Worm (Caenorhabditis elegans) whole organism, L3 larva: ENCODE measurements around the gene fbxa-82.
A peak's percentile ranks its signal among the peaks of the same experiment; 100 is the strongest.

Source experiments
- R02D3.7 ChIP-seq: fragments of 150-350 bp; optimal IDR thresholded peaks from 2 replicates; lab custom pipeline; 2014; ENCODE audit warnings: missing biosample characterization, missing genetic modification characterization
- ama-1 ChIP-seq: fragments of 150-350 bp; optimal IDR thresholded peaks from 2 replicates; lab custom pipeline; 2018
- ceh-28 ChIP-seq: fragments of 150-350 bp; optimal IDR thresholded peaks from 2 replicates; lab custom pipeline; 2014; ENCODE audit warnings: missing biosample characterization, missing genetic modification reagents, missing genetic modification characterization
- ceh-82 ChIP-seq: fragments of 150-350 bp; optimal IDR thresholded peaks from 2 replicates; lab custom pipeline; 2014; ENCODE audit warnings: missing biosample characterization, missing genetic modification characterization
- ceh-9 ChIP-seq: sonication (generic microtip); optimal IDR thresholded peaks from 2 replicates; lab custom pipeline; 2018; ENCODE audit warnings: missing biosample characterization, missing genetic modification characterization
- daf-12 ChIP-seq: fragments of 150-350 bp; optimal IDR thresholded peaks from 2 replicates; lab custom pipeline; 2014; ENCODE audit warnings: missing biosample characterization, missing genetic modification reagents, missing genetic modification characterization
- egl-27 ChIP-seq: sonication (generic microtip); optimal IDR thresholded peaks from 4 replicates; lab custom pipeline; 2017; ENCODE audit warnings: missing biosample characterization, missing genetic modification reagents, missing genetic modification characterization
- egl-5 ChIP-seq: fragments of 150-350 bp; optimal IDR thresholded peaks from 2 replicates; lab custom pipeline; 2017; ENCODE audit warnings: missing biosample characterization, missing genetic modification reagents, missing genetic modification characterization, inconsistent platforms
- elt-1 ChIP-seq: fragments of 150-350 bp; optimal IDR thresholded peaks from 2 replicates; lab custom pipeline; 2014; ENCODE audit warnings: missing biosample characterization, missing genetic modification characterization
- elt-2 ChIP-seq: sonication (generic microtip); optimal IDR thresholded peaks from 2 replicates; lab custom pipeline; 2016; ENCODE audit warnings: missing genetic modification reagents, mild to moderate bottlenecking, missing genetic modification characterization, missing compliant biosample characterization
- elt-3 ChIP-seq, 3 experiments: fragments of 150-350 bp in 1 of 3; sonication (generic microtip) in 2 of 3; optimal IDR thresholded peaks; 2 replicates in 2 of 3; 4 replicates in 1 of 3; lab custom pipeline; 2014 to 2017; ENCODE audit warnings: missing biosample characterization in 3 of 3, missing genetic modification characterization in 3 of 3
- fkh-10 ChIP-seq: sonication (generic microtip); optimal IDR thresholded peaks from 2 replicates; lab custom pipeline; 2017; ENCODE audit warnings: missing biosample characterization, missing genetic modification reagents, missing genetic modification characterization
- fkh-2 ChIP-seq: fragments of 150-350 bp; optimal IDR thresholded peaks from 2 replicates; lab custom pipeline; 2014; ENCODE audit warnings: missing biosample characterization, missing genetic modification reagents, missing genetic modification characterization
- fos-1 ChIP-seq: fragments of 150-350 bp; optimal IDR thresholded peaks from 2 replicates; lab custom pipeline; 2014; ENCODE audit warnings: missing biosample characterization, missing genetic modification characterization
- hmg-11 ChIP-seq: sonication (generic microtip); optimal IDR thresholded peaks from 2 replicates; lab custom pipeline; 2016; ENCODE audit warnings: missing genetic modification characterization, missing compliant biosample characterization
- jun-1 ChIP-seq: fragments of 150-350 bp; optimal IDR thresholded peaks from 2 replicates; lab custom pipeline; 2014; ENCODE audit warnings: missing biosample characterization, missing genetic modification reagents, missing genetic modification characterization
- lin-15B ChIP-seq: fragments of 150-350 bp; optimal IDR thresholded peaks from 2 replicates; lab custom pipeline; 2014; ENCODE audit warnings: missing biosample characterization, missing genetic modification characterization
- lin-39 ChIP-seq: fragments of 150-350 bp; optimal IDR thresholded peaks from 2 replicates; lab custom pipeline; 2018; ENCODE audit warnings: missing biosample characterization, missing genetic modification reagents, missing genetic modification characterization
- mdl-1 ChIP-seq: fragments of 150-350 bp; optimal IDR thresholded peaks from 2 replicates; lab custom pipeline; 2014; ENCODE audit warnings: missing biosample characterization, missing genetic modification characterization
- mml-1 ChIP-seq: fragments of 150-350 bp; sonication (generic microtip); optimal IDR thresholded peaks from 3 replicates; lab custom pipeline; 2014; ENCODE audit warnings: missing biosample characterization, missing genetic modification characterization
- nfya-1 ChIP-seq: sonication (generic microtip); optimal IDR thresholded peaks from 2 replicates; lab custom pipeline; 2017; ENCODE audit warnings: missing genetic modification characterization, mild to moderate bottlenecking, missing compliant biosample characterization, antibody characterized with exemption, moderate library complexity; ENCODE audit not compliant: insufficient read depth
- nhr-12 ChIP-seq: fragments of 150-350 bp; optimal IDR thresholded peaks from 2 replicates; lab custom pipeline; 2014; ENCODE audit warnings: missing biosample characterization, missing genetic modification characterization
- nhr-237 ChIP-seq: fragments of 150-350 bp; optimal IDR thresholded peaks from 2 replicates; lab custom pipeline; 2014; ENCODE audit warnings: missing biosample characterization, missing genetic modification characterization
- nhr-28 ChIP-seq: fragments of 150-350 bp; optimal IDR thresholded peaks from 2 replicates; lab custom pipeline; 2014; ENCODE audit warnings: missing biosample characterization, missing genetic modification characterization
- nhr-67 ChIP-seq: fragments of 150-350 bp; optimal IDR thresholded peaks from 2 replicates; lab custom pipeline; 2014; ENCODE audit warnings: missing biosample characterization, missing genetic modification characterization
- nhr-76 ChIP-seq: fragments of 150-350 bp; sonication (generic microtip); optimal IDR thresholded peaks from 5 replicates; lab custom pipeline; 2014; ENCODE audit warnings: missing biosample characterization, missing genetic modification characterization
- pha-4 ChIP-seq: fragments of 150-350 bp; optimal IDR thresholded peaks from 2 replicates; lab custom pipeline; 2014; ENCODE audit warnings: missing biosample characterization, missing genetic modification reagents, missing genetic modification characterization
- skn-1 ChIP-seq: fragments of 150-350 bp; optimal IDR thresholded peaks from 2 replicates; lab custom pipeline; 2014; ENCODE audit warnings: missing biosample characterization, missing genetic modification characterization
- snpc-4 ChIP-seq: fragments of 150-350 bp; optimal IDR thresholded peaks from 2 replicates; lab custom pipeline; 2014; ENCODE audit warnings: missing biosample characterization, missing genetic modification characterization
- tbx-2 ChIP-seq: sonication (generic microtip); optimal IDR thresholded peaks from 2 replicates; lab custom pipeline; 2016; ENCODE audit warnings: mild to moderate bottlenecking, missing genetic modification characterization, missing compliant biosample characterization
- zag-1 ChIP-seq: fragments of 150-350 bp; optimal IDR thresholded peaks from 2 replicates; lab custom pipeline; 2014; ENCODE audit warnings: missing biosample characterization, missing genetic modification characterization
- ztf-11 ChIP-seq: fragments of 150-350 bp; optimal IDR thresholded peaks from 2 replicates; lab custom pipeline; 2014; ENCODE audit warnings: missing biosample characterization, missing genetic modification characterization
- ztf-4 ChIP-seq: fragments of 150-350 bp; optimal IDR thresholded peaks from 2 replicates; lab custom pipeline; 2014; ENCODE audit warnings: missing biosample characterization, missing genetic modification characterization

The fbxa-82 gene

ce11 chrV:15069435-15069985 lies 17.2 kb upstream of the fbxa-82 start:
- no peak for TF ChIP-seq hmg-11 (tag; lab: Kevin White, UChicago)
- TF ChIP-seq fkh-10 (GFP tag; lab: Kevin White, UChicago): peak; percentile 52

- TF ChIP-seq nhr-76 (tag; lab: Kevin White, UChicago) (no peak), fkh-2 (no peak), snpc-4 (tag; lab: Kevin White, UChicago) (no peak), fos-1 (tag; lab: Kevin White, UChicago) (no peak), tbx-2 (tag; lab: Kevin White, UChicago) (no peak), nhr-12 (tag; lab: Kevin White, UChicago) (no peak), elt-2 (no peak), zag-1 (tag; lab: Kevin White, UChicago) (no peak), skn-1 (tag; lab: Kevin White, UChicago) (no peak), ceh-82 (no peak), lin-39 (tag; lab: Kevin White, UChicago) (no peak), nfya-1 (tag; lab: Kevin White, UChicago) (no peak), egl-5 (no peak), ceh-28 (tag; lab: Kevin White, UChicago) (no peak), mdl-1 (tag; lab: Kevin White, UChicago) (no peak), ztf-11 (tag; lab: Kevin White, UChicago) (no peak), nhr-28 (tag; lab: Kevin White, UChicago) (no peak), jun-1 (no peak)
Observed at ce11 chrV:15068378-15068777, 16.0 kb upstream of the fbxa-82 start, which contains the start of gene dnj-3. TSS of gene dnj-3 (plus strand) at chrV:15068678.

- no peak for TF ChIP-seq nhr-237 (tag; lab: Kevin White, UChicago)
- TF ChIP-seq elt-1 (tag; lab: Kevin White, UChicago): no peak
- no peak for TF ChIP-seq ceh-9 (tag; lab: Kevin White, UChicago)
- TF ChIP-seq lin-15B (tag; lab: Kevin White, UChicago): no peak
- no peak for TF ChIP-seq hmg-11 (tag; lab: Kevin White, UChicago)
- no peak for TF ChIP-seq tbx-2 (tag; lab: Kevin White, UChicago)
- TF ChIP-seq fos-1 (tag; lab: Kevin White, UChicago): no peak
- no peak for TF ChIP-seq mml-1 (tag; lab: Kevin White, UChicago)
- no peak for TF ChIP-seq elt-3 (tag; optimal IDR thresholded peaks at IDR 0.05; lab: Kevin White, UChicago)
- no peak for TF ChIP-seq daf-12 (tag; lab: Kevin White, UChicago)
- no peak for TF ChIP-seq fkh-10 (GFP tag; lab: Kevin White, UChicago)
- TF ChIP-seq egl-5: no peak
- no peak for TF ChIP-seq nhr-28 (tag; lab: Kevin White, UChicago)
- TF ChIP-seq R02D3.7: no peak
- TF ChIP-seq, all 47 proteins: peak for 0
Observed at ce11 chrV:15067165-15067564, 14.8 kb upstream of the fbxa-82 start, which contains the start of gene C25D7.10. TSS of gene C25D7.10 (plus strand) at chrV:15067465.

- TF ChIP-seq ceh-9 (tag; lab: Kevin White, UChicago) (no peak), egl-27 (no peak), nhr-76 (tag; lab: Kevin White, UChicago) (no peak), pha-4 (tag; lab: Kevin White, UChicago) (no peak), ztf-4 (tag; lab: Kevin White, UChicago) (no peak), elt-1 (tag; lab: Kevin White, UChicago) (no peak), ama-1 (no peak), fkh-2 (no peak), ztf-11 (tag; lab: Kevin White, UChicago) (no peak), zag-1 (tag; lab: Kevin White, UChicago) (no peak), nhr-67 (tag; lab: Kevin White, UChicago) (no peak)
- TF ChIP-seq, all 47 proteins: peak for 0
Observed at ce11 chrV:15065837-15066348, 13.6 kb upstream of the fbxa-82 start, which contains the start of gene otub-1. TSS of gene otub-1 (plus strand) at chrV:15066298.
